Fruit fly (Drosophila melanogaster) whole organism, embryonic: ENCODE measurements around the gene CG13843.
A peak's percentile ranks its signal among the peaks of the same experiment; 100 is the strongest.

Source experiments
- Ada2b ChIP-seq: fragments of 200-800 bp; sonication (Bioruptor generic); IDR thresholded peaks from 2 replicates; pipeline ENCODE4 v1.3.6; 2022; ENCODE audit warnings: missing biosample characterization, missing genetic modification characterization
- Adf1 ChIP-seq: fragments of 200-800 bp; sonication (Bioruptor generic); IDR thresholded peaks from 2 replicates; pipeline ENCODE4 v1.3.6; 2022; ENCODE audit warnings: missing biosample characterization, missing genetic modification characterization
- B-H2 ChIP-seq: fragments of 200-800 bp; sonication (Bioruptor generic); optimal IDR thresholded peaks from 2 replicates; lab custom pipeline; 2018; ENCODE audit warnings: missing biosample characterization, mild to moderate bottlenecking, missing genetic modification characterization
- Bdp1 ChIP-seq: fragments of 200-800 bp; sonication (Bioruptor generic); optimal IDR thresholded peaks from 3 replicates; lab custom pipeline; 2016; ENCODE audit warnings: missing biosample characterization, missing genetic modification characterization
- CG10959 ChIP-seq: fragments of 200-800 bp; sonication (Bioruptor generic); IDR thresholded peaks from 2 replicates; pipeline ENCODE4 v1.3.6; 2022; ENCODE audit warnings: missing biosample characterization, missing genetic modification characterization
- CG11456 ChIP-seq: fragments of 200-800 bp; sonication (Bioruptor generic); IDR thresholded peaks from 3 replicates; pipeline ENCODE4 v1.3.6; 2022; ENCODE audit warnings: missing biosample characterization, missing genetic modification characterization
- CG12104 ChIP-seq: fragments of 200-800 bp; sonication (Bioruptor generic); optimal IDR thresholded peaks from 3 replicates; lab custom pipeline; 2016; ENCODE audit warnings: missing biosample characterization, missing genetic modification characterization
- CG12236 ChIP-seq: fragments of 200-800 bp; sonication (Bioruptor generic); optimal IDR thresholded peaks from 2 replicates; lab custom pipeline; 2016; ENCODE audit warnings: missing biosample characterization, missing genetic modification characterization
- CG13296 ChIP-seq: fragments of 200-800 bp; sonication (Bioruptor generic); optimal IDR thresholded peaks from 3 replicates; lab custom pipeline; 2018; ENCODE audit warnings: missing biosample characterization, mild to moderate bottlenecking, missing genetic modification characterization
- CG14014 ChIP-seq: fragments of 200-800 bp; sonication (Bioruptor generic); IDR thresholded peaks from 2 replicates; pipeline ENCODE4 v1.3.6; 2022; ENCODE audit warnings: missing biosample characterization, missing genetic modification characterization
- CG15011 ChIP-seq: fragments of 200-800 bp; sonication (Bioruptor generic); optimal IDR thresholded peaks from 3 replicates; lab custom pipeline; 2018; ENCODE audit warnings: missing biosample characterization, mild to moderate bottlenecking, missing genetic modification characterization
- CG15269 ChIP-seq: fragments of 200-800 bp; sonication (Bioruptor generic); optimal IDR thresholded peaks from 2 replicates; lab custom pipeline; 2018; ENCODE audit warnings: missing biosample characterization, mild to moderate bottlenecking, missing genetic modification characterization, moderate library complexity
- CG15696 ChIP-seq: fragments of 200-800 bp; sonication (Bioruptor generic); optimal IDR thresholded peaks from 2 replicates; lab custom pipeline; 2019; ENCODE audit warnings: missing biosample characterization, mild to moderate bottlenecking, missing genetic modification characterization, moderate library complexity
- CG1602 ChIP-seq: fragments of 200-800 bp; sonication (Bioruptor generic); optimal IDR thresholded peaks from 3 replicates; lab custom pipeline; 2016; ENCODE audit warnings: missing biosample characterization, missing genetic modification characterization
- CG1603 ChIP-seq: fragments of 200-800 bp; sonication (Bioruptor generic); optimal IDR thresholded peaks from 2 replicates; lab custom pipeline; 2019; ENCODE audit warnings: missing biosample characterization, mild to moderate bottlenecking, missing genetic modification characterization, moderate library complexity
- CG16863 ChIP-seq: fragments of 200-800 bp; sonication (Bioruptor generic); optimal IDR thresholded peaks from 3 replicates; lab custom pipeline; 2016; ENCODE audit warnings: missing biosample characterization, missing genetic modification characterization
- CG17612 ChIP-seq: fragments of 200-800 bp; sonication (Bioruptor generic); IDR thresholded peaks from 2 replicates; pipeline ENCODE4 v1.3.6; 2022; ENCODE audit warnings: missing biosample characterization, missing genetic modification characterization
- CG18262 ChIP-seq: fragments of 200-800 bp; optimal IDR thresholded peaks from 3 replicates; lab custom pipeline; 2019; ENCODE audit warnings: missing biosample characterization, mild to moderate bottlenecking, missing genetic modification characterization, moderate library complexity
- CG18764 ChIP-seq: fragments of 200-800 bp; sonication (Bioruptor generic); optimal IDR thresholded peaks from 3 replicates; lab custom pipeline; 2016; ENCODE audit warnings: missing biosample characterization, missing genetic modification characterization
- CG30431 ChIP-seq: fragments of 200-800 bp; sonication (Bioruptor generic); optimal IDR thresholded peaks from 2 replicates; lab custom pipeline; 2017; ENCODE audit warnings: missing biosample characterization, missing genetic modification characterization
- CG3281 ChIP-seq: fragments of 200-800 bp; sonication (Bioruptor generic); optimal IDR thresholded peaks from 3 replicates; lab custom pipeline; 2017; ENCODE audit warnings: missing biosample characterization, mild to moderate bottlenecking, missing genetic modification characterization
- CG34422 ChIP-seq: fragments of 200-800 bp; sonication (Bioruptor generic); IDR thresholded peaks from 3 replicates; pipeline ENCODE4 v1.3.6; 2022; ENCODE audit warnings: missing biosample characterization, missing genetic modification characterization
- CG4424 ChIP-seq: fragments of 200-800 bp; sonication (Bioruptor generic); optimal IDR thresholded peaks from 3 replicates; lab custom pipeline; 2016; ENCODE audit warnings: missing biosample characterization, missing genetic modification characterization
- CG6654 ChIP-seq: fragments of 200-800 bp; sonication (Bioruptor generic); optimal IDR thresholded peaks from 2 replicates; lab custom pipeline; 2017; ENCODE audit warnings: missing biosample characterization, mild to moderate bottlenecking, missing genetic modification characterization
- CG6765 ChIP-seq: fragments of 200-800 bp; sonication (Bioruptor generic); optimal IDR thresholded peaks from 3 replicates; lab custom pipeline; 2017; ENCODE audit warnings: missing biosample characterization, mild to moderate bottlenecking, missing genetic modification characterization
- CG7271 ChIP-seq: fragments of 200-800 bp; sonication (Bioruptor generic); optimal IDR thresholded peaks from 2 replicates; lab custom pipeline; 2018; ENCODE audit warnings: missing biosample characterization, mild to moderate bottlenecking, missing genetic modification characterization, moderate library complexity
- CG7928 ChIP-seq: fragments of 200-800 bp; sonication (Bioruptor generic); optimal IDR thresholded peaks from 2 replicates; lab custom pipeline; 2017; ENCODE audit warnings: missing biosample characterization, mild to moderate bottlenecking, missing genetic modification characterization
- CG8359 ChIP-seq: fragments of 200-800 bp; sonication (Bioruptor generic); optimal IDR thresholded peaks from 2 replicates; lab custom pipeline; 2017; ENCODE audit warnings: missing biosample characterization, mild to moderate bottlenecking, missing genetic modification characterization, borderline replicate concordance
- CG9437 ChIP-seq: fragments of 200-800 bp; sonication (Bioruptor generic); optimal IDR thresholded peaks from 2 replicates; lab custom pipeline; 2018; ENCODE audit warnings: missing biosample characterization, mild to moderate bottlenecking, missing genetic modification characterization
- CoRest ChIP-seq: fragments of 200-800 bp; sonication (Bioruptor generic); optimal IDR thresholded peaks from 3 replicates; lab custom pipeline; 2018; ENCODE audit warnings: missing biosample characterization, mild to moderate bottlenecking, missing genetic modification characterization, moderate library complexity
- Dad ChIP-seq: fragments of 200-800 bp; sonication (Bioruptor generic); optimal IDR thresholded peaks from 3 replicates; lab custom pipeline; 2016; ENCODE audit warnings: missing biosample characterization, missing genetic modification characterization
- Drgx ChIP-seq: fragments of 200-800 bp; sonication (Bioruptor generic); IDR thresholded peaks from 2 replicates; pipeline ENCODE4 v1.3.6; 2022; ENCODE audit warnings: missing biosample characterization, missing genetic modification characterization
- E2f2 ChIP-seq: fragments of 200-800 bp; sonication (Bioruptor generic); IDR thresholded peaks from 2 replicates; pipeline ENCODE4 v1.3.6; 2022; ENCODE audit warnings: missing biosample characterization, missing genetic modification characterization
- Ets65A ChIP-seq: fragments of 200-800 bp; sonication (Bioruptor generic); peaks from one replicate; lab custom pipeline; 2016; ENCODE audit warnings: missing biosample characterization, missing genetic modification characterization
- Hey ChIP-seq: fragments of 200-800 bp; sonication (Bioruptor generic); optimal IDR thresholded peaks from 3 replicates; lab custom pipeline; 2018; ENCODE audit warnings: missing biosample characterization, mild to moderate bottlenecking, missing genetic modification characterization
- Hmx ChIP-seq: fragments of 200-800 bp; sonication (Bioruptor generic); optimal IDR thresholded peaks from 2 replicates; lab custom pipeline; 2016; ENCODE audit warnings: missing biosample characterization, missing genetic modification characterization
- NFAT ChIP-seq: fragments of 200-800 bp; sonication (Bioruptor generic); IDR thresholded peaks from 2 replicates; pipeline ENCODE4 v1.3.6; 2022; ENCODE audit warnings: missing biosample characterization, missing genetic modification characterization
- Scr ChIP-seq: fragments of 200-800 bp; sonication (Bioruptor generic); IDR thresholded peaks from 2 replicates; pipeline ENCODE4 v1.3.6; 2022; ENCODE audit warnings: missing biosample characterization, missing genetic modification characterization; ENCODE audit not compliant: partially characterized antibody
- Spps ChIP-seq: fragments of 200-800 bp; sonication (Bioruptor generic); optimal IDR thresholded peaks from 2 replicates; lab custom pipeline; 2018; ENCODE audit warnings: missing biosample characterization, mild to moderate bottlenecking, missing genetic modification characterization
- Vsx1 ChIP-seq: fragments of 200-800 bp; sonication (Bioruptor generic); optimal IDR thresholded peaks from 2 replicates; lab custom pipeline; 2017; ENCODE audit warnings: missing biosample characterization, mild to moderate bottlenecking, missing genetic modification characterization, missing genetic modification reagents
- bab2 ChIP-seq: fragments of 200-800 bp; sonication (Bioruptor generic); optimal IDR thresholded peaks from 2 replicates; lab custom pipeline; 2016; ENCODE audit warnings: missing biosample characterization, missing genetic modification characterization
- crc ChIP-seq: fragments of 200-800 bp; sonication (Bioruptor generic); optimal IDR thresholded peaks from 2 replicates; lab custom pipeline; 2016; ENCODE audit warnings: missing biosample characterization, missing genetic modification characterization
- crp ChIP-seq, 2 experiments: fragments of 200-800 bp; sonication (Bioruptor generic); optimal IDR thresholded peaks; 2 replicates in 1 of 2; 3 replicates in 1 of 2; lab custom pipeline; 2017; ENCODE audit warnings: missing biosample characterization in 2 of 2, missing genetic modification characterization in 2 of 2, mild to moderate bottlenecking in 1 of 2, moderate library complexity in 1 of 2
- dysf ChIP-seq: fragments of 200-800 bp; sonication (Bioruptor generic); IDR thresholded peaks from 3 replicates; pipeline ENCODE4 v1.3.6; 2022; ENCODE audit warnings: missing biosample characterization, missing genetic modification characterization
- insv ChIP-seq, 2 experiments: fragments of 200-800 bp; sonication (Bioruptor generic); optimal IDR thresholded peaks; 3 replicates each; lab custom pipeline; 2016 to 2018; ENCODE audit warnings: missing biosample characterization in 2 of 2, missing genetic modification characterization in 2 of 2
- klu ChIP-seq: fragments of 200-800 bp; sonication (Bioruptor generic); IDR thresholded peaks from 2 replicates; pipeline ENCODE4 v1.3.6; 2022; ENCODE audit warnings: missing biosample characterization, missing genetic modification characterization
- kni ChIP-seq: fragments of 200-800 bp; sonication (Bioruptor generic); optimal IDR thresholded peaks from 3 replicates; lab custom pipeline; 2017; ENCODE audit warnings: mild to moderate bottlenecking, missing biosample characterization, missing genetic modification reagents, missing genetic modification characterization
- sd ChIP-seq: fragments of 200-800 bp; sonication (Bioruptor generic); optimal IDR thresholded peaks from 3 replicates; lab custom pipeline; 2018; ENCODE audit warnings: missing biosample characterization, mild to moderate bottlenecking, missing genetic modification characterization, moderate library complexity
- sisA ChIP-seq: fragments of 200-800 bp; sonication (Bioruptor generic); IDR thresholded peaks from 2 replicates; pipeline ENCODE4 v1.3.6; 2022; ENCODE audit warnings: missing biosample characterization, missing genetic modification characterization
- sug ChIP-seq: fragments of 200-800 bp; optimal IDR thresholded peaks from 2 replicates; lab custom pipeline; 2019; ENCODE audit warnings: missing biosample characterization, mild to moderate bottlenecking, missing genetic modification characterization, moderate library complexity

The CG13843 gene

dm6 chr3R:22626842-22627392 lies 17.6 kb downstream of the CG13843 start (continued):
- TF ChIP-seq Scr (GFP tag; lab: Robert Waterston, UW) (peak; percentile 18; the same call in 1 of the 2 replicates), CG9437 (GFP tag; lab: Kevin White, UChicago) (no peak), CG16863 (GFP tag; lab: Kevin White, UChicago) (peak; percentile 46), CG34422 (GFP tag; lab: Robert Waterston, UW) (peak; percentile 67; the same call in 1 of the 3 replicates), CG12104 (GFP tag; lab: Kevin White, UChicago) (peak; percentile 52), CG14014 (GFP tag; lab: Robert Waterston, UW) (peak; percentile 39; the same call in 1 of the 2 replicates), CG1602 (no peak), Hmx (GFP tag; lab: Kevin White, UChicago) (no peak), CG30431 (GFP tag; lab: Kevin White, UChicago) (no peak), CG15269 (tag; lab: Kevin White, UChicago) (peak; percentile 48), CG7271 (tag; lab: Kevin White, UChicago) (no peak), dysf (GFP tag; lab: Robert Waterston, UW) (no peak; the same call in 2 of the 3 replicates), klu (GFP tag; lab: Robert Waterston, UW) (peak; percentile 40; the same call in 1 of the 2 replicates), CG6654 (no peak), sisA (no peak), Spps (no peak), sug (tag; lab: Kevin White, UChicago) (peak; percentile 44), sd (tag; lab: Kevin White, UChicago) (peak; percentile 75), CoRest (peak; percentile 39), Dad (GFP tag; lab: Kevin White, UChicago) (no peak), kni (GFP tag; lab: Kevin White, UChicago) (peak; percentile 71), Bdp1 (no peak), CG7928 (no peak), Hey (tag; lab: Kevin White, UChicago) (peak; percentile 21), CG1603 (tag; lab: Kevin White, UChicago) (peak; percentile 43), Ets65A (GFP tag; lab: Kevin White, UChicago) (no peak), Adf1 (GFP tag; lab: Robert Waterston, UW) (peak; percentile 63), Vsx1 (GFP tag; lab: Kevin White, UChicago) (peak; percentile 79), B-H2 (GFP tag; lab: Kevin White, UChicago) (peak; percentile 46), CG10959 (GFP tag; lab: Robert Waterston, UW) (no peak), CG18764 (GFP tag; lab: Kevin White, UChicago) (peak; percentile 24), crc (GFP tag; lab: Kevin White, UChicago) (no peak), CG12236 (GFP tag; lab: Kevin White, UChicago) (peak; percentile 28), CG3281 (GFP tag; lab: Kevin White, UChicago) (peak; percentile 48), CG17612 (no peak), E2f2 (GFP tag; lab: Robert Waterston, UW) (peak; percentile 27; the same call in 1 of the 2 replicates), CG6765 (GFP tag; lab: Kevin White, UChicago) (peak; percentile 83), crp (GFP tag; optimal IDR thresholded peaks at IDR 0.05; lab: Kevin White, UChicago) (peak in 1 of 2 experiments; percentile 61), CG15011 (GFP tag; lab: Kevin White, UChicago) (peak; percentile 62), CG15696 (tag; lab: Kevin White, UChicago) (peak; percentile 31), bab2 (GFP tag; lab: Kevin White, UChicago) (peak; percentile 54), CG18262 (tag; lab: Kevin White, UChicago) (peak; percentile 16), Drgx (GFP tag; lab: Robert Waterston, UW) (peak; percentile 88), CG8359 (peak; percentile 48), CG13296 (peak; percentile 67), Ada2b (GFP tag; lab: Robert Waterston, UW) (no peak), CG4424 (GFP tag; lab: Kevin White, UChicago) (peak; percentile 1), NFAT (GFP tag; lab: Robert Waterston, UW) (no peak), CG11456 (GFP tag; lab: Robert Waterston, UW) (no peak), insv (GFP tag; optimal IDR thresholded peaks at IDR 0.05; lab: Kevin White, UChicago) (peak in 1 of 2 experiments; percentile 85)
